Fruit fly (Drosophila melanogaster) whole organism, wandering third instar larva: ENCODE data around the gene tok.

Experiments used
- Hnf4 ChIP-seq: fragments of 200-800 bp; sonication (Bioruptor generic); optimal IDR thresholded peaks from 2 replicates; lab custom pipeline; 2016; ENCODE audit warnings: missing biosample characterization, mild to moderate bottlenecking, missing genetic modification characterization
- Mio ChIP-seq: sonication (Bioruptor generic); optimal IDR thresholded peaks from 2 replicates; lab custom pipeline; 2016; ENCODE audit warnings: missing biosample characterization, missing genetic modification characterization
- dmrt93B ChIP-seq: fragments of 200-800 bp; sonication (Bioruptor generic); optimal IDR thresholded peaks from 2 replicates; lab custom pipeline; 2018; ENCODE audit warnings: missing biosample characterization, mild to moderate bottlenecking, missing genetic modification characterization
- fru ChIP-seq: fragments of 200-800 bp; sonication (Bioruptor generic); optimal IDR thresholded peaks from 3 replicates; lab custom pipeline; 2016; ENCODE audit warnings: missing biosample characterization, mild to moderate bottlenecking, missing genetic modification characterization
- h ChIP-seq: fragments of 200-800 bp; sonication (Bioruptor generic); optimal IDR thresholded peaks from 3 replicates; lab custom pipeline; 2016; ENCODE audit warnings: missing biosample characterization, mild to moderate bottlenecking, missing genetic modification characterization

- TF ChIP-seq Hnf4 (GFP tag; lab: Kevin White, UChicago) (no peak), Mio (no peak), fru (GFP tag; lab: Kevin White, UChicago) (no peak), dmrt93B (GFP tag; lab: Kevin White, UChicago) (no peak), h (no peak)
Observed at dm6 chr3R:24778218-24778739, 58.8 kb downstream of the tok start.
